Worm (Caenorhabditis elegans): Measurements from ENCODE around the gene btf-1.

The btf-1 gene

DNA sequence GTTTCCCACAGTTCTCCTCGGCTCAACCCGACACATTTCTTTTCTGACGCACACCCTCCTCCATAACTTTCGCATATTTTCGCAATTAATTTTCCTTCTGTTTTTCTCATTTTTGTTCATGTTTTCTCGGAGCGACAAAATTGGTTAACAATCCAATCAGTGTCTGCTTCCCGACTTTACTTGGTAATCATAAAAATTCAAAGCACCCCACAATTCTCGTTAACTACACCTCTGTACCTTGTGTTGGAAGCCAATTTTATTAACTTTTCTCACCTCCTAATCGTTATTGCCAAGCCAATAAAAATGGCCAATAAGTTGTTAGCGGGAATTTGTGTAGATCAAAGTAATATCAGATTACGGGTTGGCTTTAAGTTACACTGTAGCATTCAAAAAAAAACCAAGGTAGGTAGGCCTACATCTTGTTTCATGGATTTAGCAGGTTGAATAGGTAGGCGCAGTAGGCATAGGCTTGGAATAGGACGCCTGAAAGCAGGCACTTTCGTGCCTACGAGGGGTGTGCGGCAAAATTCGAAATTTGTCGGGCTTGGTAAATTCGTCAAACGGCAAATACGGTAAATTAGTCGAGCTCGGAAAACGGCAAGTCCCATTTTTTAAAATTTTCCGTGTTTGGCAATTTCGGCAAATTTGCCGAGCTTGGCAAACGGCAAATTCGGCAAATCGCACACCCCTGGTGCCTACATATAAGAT lies 30.7 kb downstream of the btf-1 start:
- TF ChIP-seq tbp1 (GFP tag; optimal IDR thresholded peaks at IDR 0.05) (no peak), chd-7 (tag; optimal IDR thresholded peaks at IDR 0.05) (no peak), madf-3 (GFP tag; IDR thresholded peaks at IDR 0.05) (0 out of 2 replicates have a peak, but pooled peaks have one; percentile 32), ztf-3 (GFP tag; optimal IDR thresholded peaks at IDR 0.05) (no peak), egrh-3 (GFP tag; IDR thresholded peaks at IDR 0.05) (no peak), lin-54 (GFP tag; optimal IDR thresholded peaks at IDR 0.05) (no peak), mcd-1 (GFP tag; IDR thresholded peaks at IDR 0.05) (no peak)

DNA sequence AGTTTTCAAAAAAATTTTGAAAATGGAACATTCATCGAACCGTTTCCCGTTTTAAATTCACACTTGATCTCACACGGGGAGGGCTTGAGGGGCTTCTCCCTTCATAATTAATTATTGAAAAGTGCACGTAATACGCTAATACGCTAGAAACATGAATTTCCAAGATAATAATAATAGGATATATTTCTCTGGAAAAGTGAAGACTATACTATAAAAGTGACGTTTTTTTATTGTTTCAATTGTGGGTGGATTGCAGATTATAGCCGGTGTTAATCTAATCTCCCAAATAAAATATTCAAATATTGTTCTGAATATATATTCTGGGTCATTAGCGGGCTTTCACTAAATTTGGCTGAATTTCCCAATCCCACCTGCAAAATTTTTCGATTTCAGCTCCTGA lies 33.7 kb downstream of the btf-1 start:
- no peak for TF ChIP-seq madf-6 (GFP tag; IDR thresholded peaks at IDR 0.05)
- no peak for TF ChIP-seq K12H6.12 (tag; optimal IDR thresholded peaks at IDR 0.05)

DNA sequence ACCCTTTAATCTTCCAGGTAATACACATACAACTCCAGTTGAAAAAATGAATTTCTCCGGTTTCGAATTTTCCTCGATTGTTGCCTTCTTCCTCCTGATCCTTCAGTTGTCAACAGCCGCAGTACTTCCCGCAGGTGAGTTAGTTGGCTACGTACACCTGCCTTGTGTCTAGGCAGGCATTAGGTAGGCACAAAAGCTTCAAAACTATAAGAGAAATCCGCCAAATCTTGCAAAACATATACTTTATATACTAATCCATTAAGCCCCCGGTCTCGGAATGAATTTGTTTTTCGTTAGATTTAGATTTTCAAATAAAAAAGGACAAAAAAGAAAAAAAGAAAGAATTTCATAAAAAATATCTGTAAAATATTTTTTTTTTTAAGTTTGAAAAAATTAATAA lies 35.3 kb downstream of the btf-1 start, which contains the start of gene flp-16:
Gene flp-16, plus strand, starts transcription at position 18 of the 400 bp plus-strand sequence.
- TF ChIP-seq pha-4 (tag; optimal IDR thresholded peaks at IDR 0.05) (no peak), hlh-26 (GFP tag; conservative IDR thresholded peaks at IDR 0.05) (no peak), nhr-120 (GFP tag; IDR thresholded peaks at IDR 0.05) (no peak), sdz-38 (tag; optimal IDR thresholded peaks at IDR 0.05) (no peak), somi-1 (GFP tag; optimal IDR thresholded peaks at IDR 0.05) (no peak), rpc-1 (optimal IDR thresholded peaks at IDR 0.05) (no peak), rpc-1 (tag; optimal IDR thresholded peaks at IDR 0.05) (no peak), bed-1 (GFP tag; IDR thresholded peaks at IDR 0.05) (no peak), mxl-1 (tag; optimal IDR thresholded peaks at IDR 0.05) (no peak), ceh-91 (GFP tag; IDR thresholded peaks at IDR 0.05) (no peak), cebp-1 (GFP tag; IDR thresholded peaks at IDR 0.05) (no peak), cebp-1 (tag; optimal IDR thresholded peaks at IDR 0.05) (no peak), F22D6.2 (tag; optimal IDR thresholded peaks at IDR 0.05) (no peak), ztf-26 (tag; optimal IDR thresholded peaks at IDR 0.05) (no peak), egrh-3 (GFP tag; IDR thresholded peaks at IDR 0.05) (no peak), egl-44 (GFP tag; IDR thresholded peaks at IDR 0.05) (no peak), ceh-40 (GFP tag; IDR thresholded peaks at IDR 0.05) (no peak)

DNA sequence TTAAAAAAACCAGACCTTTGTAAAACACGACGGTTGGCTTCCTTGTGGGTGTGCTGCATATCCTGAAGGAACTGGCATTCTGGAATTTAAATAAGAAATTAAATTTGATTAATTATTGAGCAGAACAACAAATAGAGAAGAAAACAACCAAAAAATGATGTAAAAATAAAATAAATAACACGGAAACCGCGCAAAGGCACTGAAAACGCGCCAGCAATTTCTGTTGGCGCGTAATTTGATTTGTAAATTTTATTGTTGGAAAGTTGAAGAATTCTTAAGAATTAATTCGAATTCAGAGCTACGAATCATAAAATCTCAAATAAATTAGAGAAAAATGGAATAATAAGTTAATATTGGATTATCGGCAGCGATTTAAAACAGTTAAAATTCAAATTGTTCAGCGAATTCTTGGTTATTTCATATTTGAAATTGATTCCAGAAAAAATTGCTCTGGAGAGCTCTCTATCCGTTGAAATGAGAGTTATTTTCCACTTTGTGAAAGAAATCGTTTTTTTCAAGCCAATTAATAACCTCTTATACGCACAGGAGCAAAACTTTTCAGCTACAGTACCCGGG lies 38.0 kb downstream of the btf-1 start, which contains the start of gene romo-1:
Gene romo-1, minus strand, starts transcription at position 79 of the 576 bp plus-strand sequence.
- TF ChIP-seq mes-4 (tag; optimal IDR thresholded peaks at IDR 0.05) (no peak), mcd-1 (GFP tag; IDR thresholded peaks at IDR 0.05) (peak; percentile 71), rec-8 (tag; optimal IDR thresholded peaks at IDR 0.05) (no peak), tlf-1 (GFP tag; optimal IDR thresholded peaks at IDR 0.05) (peak; percentile 35), F55B11.4 (tag; optimal IDR thresholded peaks at IDR 0.05; ENCODE audit: borderline replicate concordance, insufficient read depth) (no peak), F57A8.1 (GFP tag; optimal IDR thresholded peaks at IDR 0.05) (no peak), madf-10 (tag; optimal IDR thresholded peaks at IDR 0.05) (no peak), F52B5.7 (tag; optimal IDR thresholded peaks at IDR 0.05) (no peak), dpl-1 (GFP tag; optimal IDR thresholded peaks at IDR 0.05) (peak; percentile 76), C06A6.2 (GFP tag; conservative IDR thresholded peaks at IDR 0.05) (no peak), hmg-1.2 (GFP tag; IDR thresholded peaks at IDR 0.05) (0 out of 2 replicates have a peak, but pooled peaks have one; percentile 19), pha-4 (tag; optimal IDR thresholded peaks at IDR 0.05) (peak; percentile 92), ztf-18 (tag; optimal IDR thresholded peaks at IDR 0.05) (peak; percentile 92), bed-2 (GFP tag; IDR thresholded peaks at IDR 0.05) (no peak), ceh-100 (GFP tag; IDR thresholded peaks at IDR 0.05) (no peak), bed-1 (GFP tag; IDR thresholded peaks at IDR 0.05) (no peak), lsl-1 (GFP tag; optimal IDR thresholded peaks at IDR 0.05) (peak; percentile 68), egrh-3 (GFP tag; IDR thresholded peaks at IDR 0.05) (no peak), lin-35 (GFP tag; optimal IDR thresholded peaks at IDR 0.05) (peak in 1 of 3 experiments; percentile 94), tbp1 (GFP tag; optimal IDR thresholded peaks at IDR 0.05) (peak; percentile 7), snpc-4 (GFP tag; optimal IDR thresholded peaks at IDR 0.05) (no peak), snpc-4 (tag; optimal IDR thresholded peaks at IDR 0.05) (peak in 2 of 4 experiments; percentile 36 to 58), madf-6 (GFP tag; IDR thresholded peaks at IDR 0.05) (peak; percentile 55), ceh-27 (GFP tag; optimal IDR thresholded peaks at IDR 0.05) (no peak), nhr-90 (tag; optimal IDR thresholded peaks at IDR 0.05) (no peak)
